Worm (Caenorhabditis elegans): Measurements from ENCODE around the gene clec-230.

DNA sequence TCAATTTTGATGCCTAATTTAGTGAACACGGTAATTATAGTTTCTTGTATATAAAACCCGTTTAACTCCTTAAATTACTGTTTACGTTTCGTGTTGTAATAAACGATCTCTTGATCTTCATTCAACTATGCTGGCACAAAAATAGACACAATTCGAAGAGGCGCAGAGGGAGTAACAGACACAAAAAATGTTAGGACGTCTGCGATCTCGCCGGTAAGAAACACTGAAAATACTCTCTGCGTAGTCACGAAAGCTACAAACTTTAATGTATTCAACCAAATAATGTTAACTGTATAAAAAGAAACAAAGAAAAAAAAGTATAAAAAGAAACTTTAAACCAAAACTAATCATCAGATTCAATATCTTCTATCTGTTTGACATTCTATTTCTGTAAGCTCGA is 31.9 kb upstream of the clec-230 start, which contains the start of gene dhs-23:
- TF ChIP-seq unc-62 (GFP tag; optimal IDR thresholded peaks at IDR 0.05) (no peak), unc-130 (GFP tag; optimal IDR thresholded peaks at IDR 0.05) (no peak), lin-35 (GFP tag; optimal IDR thresholded peaks at IDR 0.05) (no peak), tlf-1 (GFP tag; optimal IDR thresholded peaks at IDR 0.05) (no peak), tbp1 (GFP tag; optimal IDR thresholded peaks at IDR 0.05) (no peak)

Measured in whole organism, young adult.